Worm (Caenorhabditis elegans) whole organism, L4 larva: ENCODE data around the gene C06A1.7.

Source experiments
- D1046.2 ChIP-seq: fragments of 200-800 bp; sonication (Bioruptor generic); IDR thresholded peaks from 2 replicates; pipeline ENCODE4 v1.3.6; 2022; ENCODE audit warnings: missing genetic modification characterization, missing compliant biosample characterization
- F10B5.3 ChIP-seq: sonication (generic microtip); optimal IDR thresholded peaks from 2 replicates; lab custom pipeline; 2016; ENCODE audit warnings: mild to moderate bottlenecking, missing genetic modification characterization, missing compliant biosample characterization
- F44E2.7 ChIP-seq: fragments of 200-800 bp; sonication (Bioruptor generic); IDR thresholded peaks from 2 replicates; pipeline ENCODE4 v2.1.2; 2022; ENCODE audit warnings: missing genetic modification characterization, missing compliant biosample characterization
- F49E8.2 ChIP-seq: sonication (generic microtip); optimal IDR thresholded peaks from 2 replicates; lab custom pipeline; 2016; ENCODE audit warnings: missing compliant biosample characterization, mild to moderate bottlenecking, missing genetic modification characterization, borderline replicate concordance
- Y48G9A.11 ChIP-seq: fragments of 200-800 bp; sonication (Bioruptor generic); IDR thresholded peaks from 2 replicates; pipeline ENCODE4 v1.3.6; 2022; ENCODE audit warnings: missing genetic modification reagents, missing genetic modification characterization, missing compliant biosample characterization
- ZK546.5 ChIP-seq, 2 experiments: sonication (generic microtip); optimal IDR thresholded peaks; 2 replicates each; lab custom pipeline; 2017; ENCODE audit warnings: missing biosample characterization in 2 of 2, missing genetic modification characterization in 2 of 2
- ceh-20 ChIP-seq: fragments of 200-800 bp; sonication (Bioruptor generic); IDR thresholded peaks from 2 replicates; pipeline ENCODE4 v1.3.6; 2022; ENCODE audit warnings: missing genetic modification reagents, missing genetic modification characterization, missing compliant biosample characterization
- ceh-32 ChIP-seq: sonication (generic microtip); optimal IDR thresholded peaks from 2 replicates; lab custom pipeline; 2016; ENCODE audit warnings: mild to moderate bottlenecking, missing genetic modification characterization, missing compliant biosample characterization; ENCODE audit not compliant: poor library complexity
- ctbp-1 ChIP-seq: fragments of 200-800 bp; sonication (Bioruptor generic); IDR thresholded peaks from 2 replicates; pipeline ENCODE4 v1.3.6; 2022; ENCODE audit warnings: missing genetic modification reagents, missing genetic modification characterization, missing compliant biosample characterization
- daf-16 ChIP-seq, 3 experiments: sonication (generic microtip); optimal IDR thresholded peaks; 2 replicates each; lab custom pipeline; 2016 to 2017; ENCODE audit warnings: missing genetic modification characterization in 3 of 3, missing genetic modification reagents in 3 of 3, mild to moderate bottlenecking in 2 of 3, missing compliant biosample characterization in 2 of 3, missing biosample characterization in 1 of 3, moderate library complexity in 1 of 3
- daf-8 ChIP-seq: fragments of 200-800 bp; sonication (Bioruptor generic); IDR thresholded peaks from 2 replicates; pipeline ENCODE4 v1.3.6; 2022; ENCODE audit warnings: missing genetic modification characterization, missing compliant biosample characterization
- dmd-6 ChIP-seq: fragments of 200-800 bp; sonication (Bioruptor generic); IDR thresholded peaks from 2 replicates; pipeline ENCODE4 v1.3.6; 2022; ENCODE audit warnings: missing genetic modification reagents, missing genetic modification characterization, missing compliant biosample characterization
- dmd-8 ChIP-seq: fragments of 200-800 bp; sonication (Bioruptor generic); IDR thresholded peaks from 2 replicates; pipeline ENCODE4 v1.3.6; 2022; ENCODE audit warnings: missing genetic modification characterization, missing compliant biosample characterization
- dpl-1 ChIP-seq: fragments of 150-350 bp; optimal IDR thresholded peaks from 2 replicates; lab custom pipeline; 2014; ENCODE audit warnings: missing biosample characterization, missing genetic modification reagents, missing genetic modification characterization
- duxl-1 ChIP-seq: sonication (generic microtip); optimal IDR thresholded peaks from 2 replicates; lab custom pipeline; 2016; ENCODE audit warnings: mild to moderate bottlenecking, missing genetic modification characterization, moderate library complexity, missing compliant biosample characterization; ENCODE audit not compliant: poor library complexity
- dve-1 ChIP-seq: sonication (generic microtip); optimal IDR thresholded peaks from 2 replicates; lab custom pipeline; 2017; ENCODE audit warnings: antibody characterized with exemption, mild to moderate bottlenecking, missing genetic modification characterization, missing compliant biosample characterization; ENCODE audit not compliant: insufficient read depth
- fos-1 ChIP-seq: fragments of 150-350 bp; optimal IDR thresholded peaks from 2 replicates; lab custom pipeline; 2014; ENCODE audit warnings: missing biosample characterization, missing genetic modification characterization
- gei-8 ChIP-seq: fragments of 200-800 bp; sonication (Bioruptor generic); optimal IDR thresholded peaks from 2 replicates; lab custom pipeline; 2018; ENCODE audit warnings: mild to moderate bottlenecking, missing genetic modification characterization, missing compliant biosample characterization
- hif-1 ChIP-seq, 2 experiments: sonication (generic microtip); optimal IDR thresholded peaks; 2 replicates each; lab custom pipeline; 2016 to 2017; ENCODE audit warnings: missing compliant biosample characterization in 2 of 2, missing genetic modification characterization in 2 of 2, missing genetic modification reagents in 2 of 2, missing genotype in 2 of 2, mild to moderate bottlenecking in 1 of 2
- hlh-11 ChIP-seq: fragments of 200-800 bp; sonication (Bioruptor generic); optimal IDR thresholded peaks from 2 replicates; lab custom pipeline; 2018; ENCODE audit warnings: mild to moderate bottlenecking, missing genetic modification characterization, missing compliant biosample characterization
- lin-1 ChIP-seq: fragments of 200-800 bp; sonication (Bioruptor generic); IDR thresholded peaks from 2 replicates; pipeline ENCODE4 v1.3.6; 2022; ENCODE audit warnings: missing genetic modification reagents, missing genetic modification characterization, missing compliant biosample characterization
- lin-29 ChIP-seq: fragments of 200-800 bp; sonication (Bioruptor generic); IDR thresholded peaks from 2 replicates; pipeline ENCODE4 v1.3.6; 2022; ENCODE audit warnings: missing genetic modification reagents, missing genetic modification characterization, missing compliant biosample characterization
- lin-38 ChIP-seq: fragments of 200-800 bp; sonication (Bioruptor generic); IDR thresholded peaks from 2 replicates; pipeline ENCODE4 v1.3.6; 2022; ENCODE audit warnings: missing genetic modification reagents, missing genetic modification characterization, missing compliant biosample characterization
- lin-39 ChIP-seq: fragments of 150-350 bp; optimal IDR thresholded peaks from 2 replicates; lab custom pipeline; 2014; ENCODE audit warnings: missing biosample characterization, missing genetic modification reagents, missing genetic modification characterization
- mep-1 ChIP-seq: fragments of 150-350 bp; sonication (generic microtip); optimal IDR thresholded peaks from 3 replicates; lab custom pipeline; 2014; ENCODE audit warnings: missing biosample characterization, missing genetic modification characterization
- mes-2 ChIP-seq: sonication (generic microtip); optimal IDR thresholded peaks from 2 replicates; lab custom pipeline; 2016; ENCODE audit warnings: missing genotype, mild to moderate bottlenecking, missing genetic modification characterization, missing compliant biosample characterization; ENCODE audit not compliant: poor library complexity, severe bottlenecking
- mxl-2 ChIP-seq: fragments of 200-800 bp; sonication (Bioruptor generic); conservative IDR thresholded peaks from 2 replicates; pipeline ENCODE4 v1.3.6; 2022; ENCODE audit warnings: missing genetic modification reagents, missing genetic modification characterization, missing compliant biosample characterization
- mxl-3 ChIP-seq: fragments of 200-800 bp; sonication (Bioruptor generic); optimal IDR thresholded peaks from 2 replicates; lab custom pipeline; 2018; ENCODE audit warnings: mild to moderate bottlenecking, missing genetic modification characterization, missing compliant biosample characterization
- nhr-11 ChIP-seq: fragments of 150-350 bp; optimal IDR thresholded peaks from 2 replicates; lab custom pipeline; 2014; ENCODE audit warnings: missing biosample characterization, missing genetic modification characterization
- nhr-25 ChIP-seq: sonication (generic microtip); optimal IDR thresholded peaks from 2 replicates; lab custom pipeline; 2017; ENCODE audit warnings: missing genetic modification characterization, mild to moderate bottlenecking, missing compliant biosample characterization, antibody characterized with exemption, moderate library complexity, borderline replicate concordance; ENCODE audit not compliant: insufficient read depth
- nhr-28 ChIP-seq: fragments of 150-350 bp; optimal IDR thresholded peaks from 2 replicates; lab custom pipeline; 2014; ENCODE audit warnings: missing biosample characterization, missing genetic modification characterization
- nhr-41 ChIP-seq: fragments of 200-800 bp; sonication (Bioruptor generic); IDR thresholded peaks from 2 replicates; pipeline ENCODE4 v1.3.6; 2022; ENCODE audit warnings: missing genetic modification reagents, missing genetic modification characterization, missing compliant biosample characterization
- nhr-48 ChIP-seq: sonication (generic microtip); optimal IDR thresholded peaks from 2 replicates; lab custom pipeline; 2016; ENCODE audit warnings: mild to moderate bottlenecking, missing genetic modification characterization, missing compliant biosample characterization
- pha-4 ChIP-seq, 2 experiments: fragments of 150-350 bp in 1 of 2; fragments of 200-800 bp in 1 of 2; sonication (Bioruptor generic) in 1 of 2; IDR thresholded peaks in 1 of 2; optimal IDR thresholded peaks in 1 of 2; 2 replicates each; pipeline versions ENCODE4 v1.3.6 to Lab custom; 2014 to 2022; ENCODE audit warnings: missing genetic modification characterization in 2 of 2, missing genetic modification reagents in 2 of 2, missing biosample characterization in 1 of 2, missing compliant biosample characterization in 1 of 2
- pqm-1 ChIP-seq: sonication (generic microtip); optimal IDR thresholded peaks from 2 replicates; lab custom pipeline; 2017; ENCODE audit warnings: missing biosample characterization, missing genetic modification characterization
- saeg-2 ChIP-seq: fragments of 200-800 bp; sonication (Bioruptor generic); IDR thresholded peaks from 2 replicates; pipeline ENCODE4 v1.3.6; 2022; ENCODE audit warnings: missing genetic modification reagents, missing genetic modification characterization, missing compliant biosample characterization
- sdz-12 ChIP-seq: fragments of 200-800 bp; sonication (Bioruptor generic); optimal IDR thresholded peaks from 2 replicates; lab custom pipeline; 2018; ENCODE audit warnings: mild to moderate bottlenecking, missing genetic modification characterization, missing compliant biosample characterization
- skn-1 ChIP-seq: fragments of 150-350 bp; optimal IDR thresholded peaks from 2 replicates; lab custom pipeline; 2014; ENCODE audit warnings: missing biosample characterization, missing genetic modification characterization
- snpc-1.2 ChIP-seq: fragments of 200-800 bp; sonication (Bioruptor generic); IDR thresholded peaks from 2 replicates; pipeline ENCODE4 v1.3.6; 2022; ENCODE audit warnings: missing genetic modification reagents, missing genetic modification characterization, missing compliant biosample characterization
- spr-1 ChIP-seq: sonication (generic microtip); optimal IDR thresholded peaks from 2 replicates; lab custom pipeline; 2016; ENCODE audit warnings: mild to moderate bottlenecking, missing genetic modification characterization, missing compliant biosample characterization
- spr-3 ChIP-seq: fragments of 200-800 bp; sonication (Bioruptor generic); optimal IDR thresholded peaks from 2 replicates; lab custom pipeline; 2018; ENCODE audit warnings: mild to moderate bottlenecking, missing genetic modification characterization, missing compliant biosample characterization
- tag-97 ChIP-seq: fragments of 200-800 bp; sonication (Bioruptor generic); IDR thresholded peaks from 2 replicates; pipeline ENCODE4 v1.3.6; 2022; ENCODE audit warnings: missing genetic modification characterization, missing compliant biosample characterization
- vab-7 ChIP-seq: fragments of 200-800 bp; sonication (Bioruptor generic); IDR thresholded peaks from 2 replicates; pipeline ENCODE4 v1.3.6; 2022; ENCODE audit warnings: missing genetic modification reagents, missing genetic modification characterization, missing compliant biosample characterization
- zag-1 ChIP-seq: fragments of 150-350 bp; optimal IDR thresholded peaks from 2 replicates; lab custom pipeline; 2014; ENCODE audit warnings: missing biosample characterization, missing genetic modification characterization
- ztf-7 ChIP-seq: fragments of 150-350 bp; optimal IDR thresholded peaks from 2 replicates; lab custom pipeline; 2014; ENCODE audit warnings: missing biosample characterization, missing genetic modification characterization

The C06A1.7 gene

DNA sequence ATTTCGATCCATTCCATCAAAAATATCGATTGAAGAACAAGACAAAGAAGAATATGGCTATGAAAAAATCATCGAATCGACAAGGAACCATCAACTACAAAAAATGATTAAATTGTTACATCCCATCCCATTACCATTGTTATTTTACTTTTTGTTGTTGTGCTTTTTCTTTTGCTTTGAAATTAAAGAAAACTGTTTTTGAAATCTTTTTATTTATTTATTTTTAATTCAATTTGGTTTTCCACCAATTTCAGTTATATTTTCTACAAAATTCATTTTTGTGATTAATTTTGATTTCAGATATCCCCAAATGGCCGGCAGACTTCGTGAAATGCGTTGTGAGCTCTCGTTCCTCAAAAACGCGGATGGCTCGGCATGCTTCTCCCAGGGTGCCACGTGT is 27.8 kb downstream of the C06A1.7 start, which contains the start of gene crn-5:
crn-5 (plus strand) TSS at position 301 of the 400 bp plus-strand sequence.
- TF ChIP-seq mes-2 (tag; lab: Kevin White, UChicago) (no peak), duxl-1 (tag; lab: Kevin White, UChicago) (no peak), dmd-8 (GFP tag; lab: Robert Waterston, UW) (no peak), ceh-32 (no peak), F49E8.2 (tag; lab: Kevin White, UChicago) (no peak), Y48G9A.11 (no peak), saeg-2 (GFP tag; lab: Robert Waterston, UW) (no peak), F44E2.7 (GFP tag; lab: Robert Waterston, UW) (no peak), pha-4 (GFP tag; IDR thresholded peaks at IDR 0.05; lab: Robert Waterston, UW) (no peak), pha-4 (tag; optimal IDR thresholded peaks at IDR 0.05; lab: Kevin White, UChicago) (no peak), fos-1 (tag; lab: Kevin White, UChicago) (no peak), skn-1 (tag; lab: Kevin White, UChicago) (no peak), nhr-25 (no peak), dmd-6 (GFP tag; lab: Robert Waterston, UW) (no peak), sdz-12 (GFP tag; lab: Kevin White, UChicago) (no peak), ztf-7 (no peak), lin-39 (tag; lab: Kevin White, UChicago) (no peak), mxl-3 (no peak), tag-97 (GFP tag; lab: Robert Waterston, UW) (no peak), nhr-48 (no peak)

DNA sequence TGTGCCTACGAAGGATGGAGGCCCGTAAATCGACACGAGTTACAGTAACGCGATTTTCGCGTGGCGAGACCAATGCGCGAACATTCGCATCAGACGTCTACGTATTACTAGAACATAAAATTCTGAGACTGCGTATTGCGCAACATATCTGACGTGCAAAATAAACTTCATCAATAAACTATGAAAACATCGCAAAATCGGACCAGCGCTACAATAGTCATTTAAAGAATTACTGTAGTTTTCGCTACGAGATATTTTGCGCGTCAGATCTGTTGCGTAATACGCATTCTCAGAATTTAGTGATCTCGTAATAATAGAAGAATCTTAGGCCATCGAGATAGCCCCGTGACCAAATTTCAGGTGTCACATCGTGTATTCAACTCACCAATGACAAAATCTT is 29.6 kb downstream of the C06A1.7 start:
- TF ChIP-seq mxl-2 (GFP tag; lab: Robert Waterston, UW), result no peak
- no peak for TF ChIP-seq ceh-20
- TF ChIP-seq Y48G9A.11, result no peak
- no peak for TF ChIP-seq mep-1 (tag; lab: Kevin White, UChicago)
- no peak for TF ChIP-seq lin-29 (GFP tag; lab: Robert Waterston, UW)
- no peak for TF ChIP-seq vab-7 (GFP tag; lab: Robert Waterston, UW)
- no peak for TF ChIP-seq daf-8 (GFP tag; lab: Robert Waterston, UW)
- TF ChIP-seq dpl-1 (GFP tag; lab: Kevin White, UChicago), result no peak
- no peak for TF ChIP-seq F10B5.3 (tag; lab: Kevin White, UChicago)
- TF ChIP-seq mxl-3, result no peak
- no peak for TF ChIP-seq spr-3 (GFP tag; lab: Kevin White, UChicago)
- TF ChIP-seq gei-8 (GFP tag; lab: Kevin White, UChicago), result no peak
- TF ChIP-seq spr-1 (tag; lab: Kevin White, UChicago), result no peak

DNA sequence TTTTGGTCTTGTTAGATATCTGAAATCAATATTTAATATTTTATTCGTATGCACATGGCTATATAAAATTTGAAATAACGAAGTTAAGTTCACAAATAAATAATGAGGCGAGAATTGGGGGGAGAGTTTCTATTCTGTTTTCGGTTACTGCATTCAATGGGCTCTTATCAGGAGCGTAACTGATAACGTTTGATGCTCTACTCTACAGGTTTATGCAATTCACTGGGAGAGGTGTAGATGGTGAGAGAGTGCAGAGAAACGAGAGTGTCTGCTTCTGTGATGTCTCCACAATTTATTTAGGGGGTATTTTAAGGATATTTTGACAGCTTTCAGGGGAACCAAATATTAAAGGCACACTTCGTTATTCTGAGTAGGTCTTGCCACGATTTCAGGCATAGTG is 30.1 kb downstream of the C06A1.7 start, which contains the start of gene C14A4.6:
C14A4.6 (minus strand) TSS at position 19 of the 400 bp plus-strand sequence.
- TF ChIP-seq ctbp-1, result no peak
- TF ChIP-seq zag-1 (tag; lab: Kevin White, UChicago), result no peak
- TF ChIP-seq nhr-41, result no peak
- peak; percentile 81 for TF ChIP-seq nhr-28
- no peak for TF ChIP-seq daf-16 (GFP tag; optimal IDR thresholded peaks at IDR 0.05; lab: Kevin White, UChicago)
- TF ChIP-seq daf-16 (tag; optimal IDR thresholded peaks at IDR 0.05; lab: Kevin White, UChicago), result peak; percentile 76
- TF ChIP-seq D1046.2 (GFP tag; lab: Robert Waterston, UW), result no peak
- peak; percentile 43 for TF ChIP-seq hlh-11 (tag; lab: Kevin White, UChicago)
- no peak for TF ChIP-seq dmd-8 (GFP tag; lab: Robert Waterston, UW)
- TF ChIP-seq dmd-6 (GFP tag; lab: Robert Waterston, UW), result peak; percentile 47; the same call in 1 of the 2 replicates
- no peak for TF ChIP-seq lin-38 (GFP tag; lab: Robert Waterston, UW)
- no peak for TF ChIP-seq nhr-11
- TF ChIP-seq F44E2.7 (GFP tag; lab: Robert Waterston, UW), result no peak
- TF ChIP-seq mes-2 (tag; lab: Kevin White, UChicago), result peak; percentile 35
- no peak for TF ChIP-seq ZK546.5 (tag; optimal IDR thresholded peaks at IDR 0.05; lab: Kevin White, UChicago)
- TF ChIP-seq ztf-7, result no peak
- TF ChIP-seq snpc-1.2 (GFP tag; lab: Robert Waterston, UW), result no peak
- no peak; the same call in 1 of the 2 replicates for TF ChIP-seq lin-1 (GFP tag; lab: Robert Waterston, UW)
- no peak for TF ChIP-seq hif-1 (tag; optimal IDR thresholded peaks at IDR 0.05; lab: Kevin White, UChicago)
- TF ChIP-seq vab-7 (GFP tag; lab: Robert Waterston, UW), result no peak
- TF ChIP-seq dve-1 (tag; lab: Kevin White, UChicago), result peak; percentile 79
- no peak for TF ChIP-seq duxl-1 (tag; lab: Kevin White, UChicago)
- peak; percentile 88 for TF ChIP-seq pqm-1 (tag; lab: Kevin White, UChicago)
- no peak for TF ChIP-seq skn-1 (tag; lab: Kevin White, UChicago)
